Worm (Caenorhabditis elegans): ENCODE data around the gene unc-31.

DNA sequence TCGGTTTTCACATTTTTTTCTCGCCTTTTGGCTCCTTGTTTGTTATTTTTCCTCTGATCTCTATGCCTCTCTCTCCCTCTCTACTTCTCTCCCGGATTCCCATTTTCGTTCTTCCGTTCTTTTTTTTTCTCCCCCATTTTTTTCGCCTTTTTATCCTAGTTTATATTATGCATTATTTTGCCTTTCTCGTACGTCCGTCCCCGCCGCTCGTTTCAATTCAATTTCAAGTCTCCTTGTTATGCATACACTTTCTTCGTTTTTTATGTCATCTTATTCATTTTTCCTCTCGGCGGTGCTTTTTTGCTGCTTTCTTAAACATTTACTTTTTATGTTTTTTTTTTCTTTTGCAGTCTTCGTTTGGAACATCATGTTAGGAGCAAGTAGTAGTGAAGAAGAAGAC is at the start of gene unc-31:
- TF ChIP-seq ZK185.1 (tag; optimal IDR thresholded peaks at IDR 0.05; ENCODE audit: poor library complexity, severe bottlenecking), result no peak
- TF ChIP-seq ama-1 (optimal IDR thresholded peaks at IDR 0.05), result no peak
- TF ChIP-seq ama-1 (GFP tag; optimal IDR thresholded peaks at IDR 0.05), result no peak
- no peak for TF ChIP-seq chd-7 (tag; optimal IDR thresholded peaks at IDR 0.05)
- no peak for TF ChIP-seq unc-130 (GFP tag; optimal IDR thresholded peaks at IDR 0.05)
- no peak for TF ChIP-seq unc-62 (GFP tag; optimal IDR thresholded peaks at IDR 0.05)
- no peak for TF ChIP-seq Y79H2A.3 (GFP tag; conservative IDR thresholded peaks at IDR 0.05)
- TF ChIP-seq hlh-26 (GFP tag; conservative IDR thresholded peaks at IDR 0.05), result no peak

Data from whole organism, young adult.